Fruit fly (Drosophila melanogaster): ENCODE measurements around the gene velo.

velo gene

DNA sequence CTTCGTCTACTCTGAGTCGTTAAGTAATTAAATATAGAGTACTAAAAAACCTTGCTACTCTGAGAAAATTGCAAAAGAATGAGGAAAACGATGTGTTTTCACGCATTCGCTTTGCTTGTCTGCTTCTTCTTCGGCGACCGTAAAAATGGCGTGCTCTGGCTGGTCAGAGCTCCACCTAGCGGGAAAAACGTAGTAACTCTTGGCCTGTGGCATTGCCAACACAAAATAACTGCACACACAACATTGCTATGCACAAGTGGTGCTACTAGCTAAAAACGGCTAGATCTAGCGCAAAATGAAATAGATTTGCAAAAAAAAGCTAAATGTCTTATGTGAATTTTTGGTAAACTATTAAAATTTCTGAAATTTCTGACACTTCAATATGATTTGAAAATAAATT lies 5.4 kb downstream of the velo start (continued):
- TF ChIP-seq esn (GFP tag; optimal IDR thresholded peaks at IDR 0.05) (peak; percentile 72), CG1621 (tag; optimal IDR thresholded peaks at IDR 0.05) (peak; percentile 46), Eip75B (GFP tag; optimal IDR thresholded peaks at IDR 0.05) (peak; percentile 45), CG11902 (GFP tag; optimal IDR thresholded peaks at IDR 0.05) (no peak), CG11762 (GFP tag; optimal IDR thresholded peaks at IDR 0.05; ENCODE audit: insufficient read depth) (no peak), CG6808 (GFP tag; optimal IDR thresholded peaks at IDR 0.05) (no peak), Gug (GFP tag; IDR thresholded peaks at IDR 0.05) (no peak), CG8119 (GFP tag; IDR thresholded peaks at IDR 0.05) (no peak), Eip78C (GFP tag) (peak; percentile 81), CG8632 (GFP tag; optimal IDR thresholded peaks at IDR 0.05) (peak; percentile 17), Met (GFP tag; optimal IDR thresholded peaks at IDR 0.05) (peak; percentile 64), fd85E (GFP tag; optimal IDR thresholded peaks at IDR 0.05) (no peak), CG32006 (GFP tag; optimal IDR thresholded peaks at IDR 0.05) (peak; percentile 28), vri (GFP tag; optimal IDR thresholded peaks at IDR 0.05) (peak; percentile 35), Smox (GFP tag; optimal IDR thresholded peaks at IDR 0.05) (peak; percentile 51), net (GFP tag; optimal IDR thresholded peaks at IDR 0.05) (no peak)

DNA sequence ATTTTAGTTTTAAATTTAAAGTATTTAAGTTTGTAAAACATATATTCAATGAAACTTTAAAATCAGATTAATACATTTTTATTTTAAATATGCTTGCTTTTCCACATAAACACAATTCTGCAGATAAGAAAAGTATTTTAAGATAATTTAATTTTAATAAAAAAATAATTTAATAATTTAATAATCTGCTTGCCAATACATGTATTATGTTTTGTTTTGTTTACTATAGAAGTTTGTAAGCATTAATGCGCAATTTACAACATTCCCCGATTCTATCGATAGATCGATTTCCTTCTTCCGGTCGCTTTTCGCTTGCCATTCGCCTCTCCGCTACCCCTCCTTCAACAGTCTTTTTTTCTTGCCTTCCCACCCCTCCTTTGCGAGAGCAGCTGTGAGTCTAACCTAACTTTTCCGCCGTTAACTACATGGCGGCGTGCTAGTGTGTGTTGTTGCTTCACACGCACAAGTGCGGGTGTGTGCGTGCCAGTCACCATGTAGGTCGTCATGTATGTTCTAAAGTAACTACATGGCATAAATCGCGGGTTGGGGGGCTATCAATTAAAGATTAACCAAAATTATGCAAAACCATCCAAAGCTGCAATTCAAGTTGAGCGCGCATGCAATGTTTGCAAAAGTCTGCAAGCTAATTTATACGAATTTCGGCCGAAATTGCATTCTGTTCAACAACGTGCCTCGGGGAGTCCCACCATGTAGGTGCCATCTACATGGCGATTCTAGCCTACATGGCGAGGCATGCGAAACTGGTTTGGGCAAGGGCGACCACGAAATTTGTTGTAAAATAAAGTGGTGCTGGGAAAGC lies 9.0 kb downstream of the velo start:
- no peak for TF ChIP-seq CG7368 (GFP tag; optimal IDR thresholded peaks at IDR 0.05)
- TF ChIP-seq CG11902 (GFP tag; optimal IDR thresholded peaks at IDR 0.05), result no peak
- no peak for TF ChIP-seq pdm3 (GFP tag; optimal IDR thresholded peaks at IDR 0.05)
- no peak for TF ChIP-seq lz (GFP tag; optimal IDR thresholded peaks at IDR 0.05)
- TF ChIP-seq Eip75B (GFP tag; optimal IDR thresholded peaks at IDR 0.05), result no peak
- no peak for TF ChIP-seq CG6808 (GFP tag; optimal IDR thresholded peaks at IDR 0.05)
- TF ChIP-seq Sox14 (GFP tag; optimal IDR thresholded peaks at IDR 0.05), result peak; percentile 19
- 0 out of 3 replicates have a peak, but pooled peaks have one; percentile 32 for TF ChIP-seq eg (GFP tag; IDR thresholded peaks at IDR 0.05)
- no peak for TF ChIP-seq dac (GFP tag; optimal IDR thresholded peaks at IDR 0.05)
- TF ChIP-seq CG10669 (GFP tag; optimal IDR thresholded peaks at IDR 0.05), result no peak
- TF ChIP-seq Lpt (GFP tag; optimal IDR thresholded peaks at IDR 0.05), result no peak
- no peak for TF ChIP-seq topi (GFP tag; optimal IDR thresholded peaks at IDR 0.05)
- TF ChIP-seq ss (GFP tag; optimal IDR thresholded peaks at IDR 0.05), result peak; percentile 18 to 25
- no peak for TF ChIP-seq Eip93F (GFP tag; optimal IDR thresholded peaks at IDR 0.05)
- no peak for TF ChIP-seq CG11762 (GFP tag; optimal IDR thresholded peaks at IDR 0.05; ENCODE audit: insufficient read depth)
- no peak for TF ChIP-seq CG4318 (GFP tag; optimal IDR thresholded peaks at IDR 0.05)
- peak; percentile 37 for TF ChIP-seq CG32006 (GFP tag; optimal IDR thresholded peaks at IDR 0.05)
- peak; percentile 42 for TF ChIP-seq Eip78C (GFP tag)
- no peak for TF ChIP-seq Hr4 (GFP tag; optimal IDR thresholded peaks at IDR 0.05)
- peak; percentile 66 for TF ChIP-seq fkh (GFP tag; optimal IDR thresholded peaks at IDR 0.05)
- TF ChIP-seq achi (GFP tag; optimal IDR thresholded peaks at IDR 0.05), result peak; percentile 21
- TF ChIP-seq net (GFP tag; optimal IDR thresholded peaks at IDR 0.05), result no peak
- no peak for TF ChIP-seq Met (GFP tag; optimal IDR thresholded peaks at IDR 0.05)
- TF ChIP-seq Ets96B (tag; optimal IDR thresholded peaks at IDR 0.05), result no peak
- TF ChIP-seq Smox (GFP tag; optimal IDR thresholded peaks at IDR 0.05), result no peak
- no peak for TF ChIP-seq CG15336 (GFP tag; IDR thresholded peaks at IDR 0.05)
- peak; percentile 77 for TF ChIP-seq CG6163 (GFP tag; IDR thresholded peaks at IDR 0.05)
- no peak for TF ChIP-seq Sox102F (GFP tag; optimal IDR thresholded peaks at IDR 0.05)
- TF ChIP-seq cyc (GFP tag; optimal IDR thresholded peaks at IDR 0.05), result peak; percentile 7
- no peak for TF ChIP-seq CG6854 (GFP tag; optimal IDR thresholded peaks at IDR 0.05)
- TF ChIP-seq Hr38 (GFP tag; optimal IDR thresholded peaks at IDR 0.05), result no peak
- no peak for TF ChIP-seq CG6792 (GFP tag; optimal IDR thresholded peaks at IDR 0.05)
- TF ChIP-seq dsx (GFP tag; optimal IDR thresholded peaks at IDR 0.05; ENCODE audit: poor library complexity, severe bottlenecking), result no peak
- TF ChIP-seq CG6276 (GFP tag; optimal IDR thresholded peaks at IDR 0.05), result no peak
- no peak for TF ChIP-seq vri (GFP tag; optimal IDR thresholded peaks at IDR 0.05)
- TF ChIP-seq CG11294 (GFP tag; IDR thresholded peaks at IDR 0.05), result no peak
- TF ChIP-seq svp (GFP tag), result peak; percentile 70
- TF ChIP-seq fd59A (GFP tag; optimal IDR thresholded peaks at IDR 0.05), result no peak
- peak; percentile 42 for TF ChIP-seq CG1621 (tag; optimal IDR thresholded peaks at IDR 0.05)
- TF ChIP-seq Gug (GFP tag; IDR thresholded peaks at IDR 0.05), result no peak
- no peak for TF ChIP-seq CG9139 (GFP tag; optimal IDR thresholded peaks at IDR 0.05)
- peak in 1 of 2 experiments; percentile 56 for TF ChIP-seq salr (GFP tag; optimal IDR thresholded peaks at IDR 0.05)
- no peak for TF ChIP-seq CG8319 (GFP tag; optimal IDR thresholded peaks at IDR 0.05)
- no peak for TF ChIP-seq CG8119 (GFP tag; IDR thresholded peaks at IDR 0.05)

Measured in whole organism, prepupa.